Worm (Caenorhabditis elegans) whole organism, L1 larva: ENCODE measurements around the gene sre-38.

Source experiments
- ama-1 ChIP-seq: fragments of 150-350 bp; optimal IDR thresholded peaks from 2 replicates; lab custom pipeline; 2014
- ceh-8 ChIP-seq: fragments of 200-800 bp; sonication (Bioruptor generic); optimal IDR thresholded peaks from 2 replicates; lab custom pipeline; 2018; ENCODE audit warnings: mild to moderate bottlenecking, missing genetic modification characterization, moderate library complexity, missing compliant biosample characterization
- dpl-1 ChIP-seq, 3 experiments: fragments of 150-350 bp in 2 of 3; sonication (generic microtip) in 1 of 3; optimal IDR thresholded peaks; 2 replicates each; lab custom pipeline; 2014 to 2017; ENCODE audit warnings: missing biosample characterization in 3 of 3, missing genetic modification characterization in 3 of 3, missing genetic modification reagents in 3 of 3
- dsc-1 ChIP-seq: sonication (generic microtip); optimal IDR thresholded peaks from 2 replicates; lab custom pipeline; 2016; ENCODE audit warnings: mild to moderate bottlenecking, missing genetic modification characterization, missing compliant biosample characterization
- efl-1 ChIP-seq, 4 experiments: fragments of 150-350 bp; optimal IDR thresholded peaks in 3 of 4; peaks in 1 of 4; 1 replicate in 1 of 4; 2 replicates in 3 of 4; lab custom pipeline; 2014; ENCODE audit warnings: missing biosample characterization in 2 of 4, missing genetic modification characterization in 2 of 4, missing genetic modification reagents in 2 of 4
- egl-13 ChIP-seq: sonication (generic microtip); optimal IDR thresholded peaks from 2 replicates; lab custom pipeline; 2016; ENCODE audit warnings: missing genotype, missing genetic modification reagents, missing genetic modification characterization, missing compliant biosample characterization
- egl-27 ChIP-seq, 2 experiments: fragments of 150-350 bp in 1 of 2; sonication (generic microtip); optimal IDR thresholded peaks; 3 replicates each; lab custom pipeline; 2017 to 2018; ENCODE audit warnings: missing biosample characterization in 2 of 2, missing genetic modification characterization in 2 of 2, missing genetic modification reagents in 2 of 2
- elt-2 ChIP-seq: sonication (generic microtip); optimal IDR thresholded peaks from 2 replicates; lab custom pipeline; 2016; ENCODE audit warnings: missing genetic modification characterization, mild to moderate bottlenecking, inconsistent platforms, missing compliant biosample characterization, missing genetic modification reagents
- fkh-10 ChIP-seq: sonication (generic microtip); optimal IDR thresholded peaks from 2 replicates; lab custom pipeline; 2017; ENCODE audit warnings: missing biosample characterization, missing genetic modification reagents, missing genetic modification characterization
- fkh-4 ChIP-seq: sonication (generic microtip); optimal IDR thresholded peaks from 2 replicates; lab custom pipeline; 2016; ENCODE audit warnings: missing compliant biosample characterization, missing genetic modification characterization, borderline replicate concordance
- fkh-8 ChIP-seq: sonication (generic microtip); optimal IDR thresholded peaks from 2 replicates; lab custom pipeline; 2016; ENCODE audit warnings: mild to moderate bottlenecking, missing genetic modification characterization, missing compliant biosample characterization
- grh-1 ChIP-seq: fragments of 200-800 bp; sonication (Bioruptor generic); IDR thresholded peaks from 2 replicates; pipeline ENCODE4 v1.3.6; 2022; ENCODE audit warnings: missing genetic modification reagents, missing genetic modification characterization, missing compliant biosample characterization
- hlh-17 ChIP-seq: fragments of 200-800 bp; sonication (Bioruptor generic); optimal IDR thresholded peaks from 2 replicates; lab custom pipeline; 2018; ENCODE audit warnings: missing genetic modification characterization, mild to moderate bottlenecking, missing compliant biosample characterization, moderate library complexity, borderline replicate concordance
- hlh-4 ChIP-seq: sonication (generic microtip); optimal IDR thresholded peaks from 2 replicates; lab custom pipeline; 2016; ENCODE audit warnings: mild to moderate bottlenecking, missing genetic modification characterization, missing compliant biosample characterization
- isw-1 ChIP-seq: fragments of 200-800 bp; sonication (Bioruptor generic); IDR thresholded peaks from 2 replicates; pipeline ENCODE4 v1.3.6; 2022; ENCODE audit warnings: missing genetic modification characterization, missing compliant biosample characterization
- lin-13 ChIP-seq: fragments of 150-350 bp; optimal IDR thresholded peaks from 2 replicates; lab custom pipeline; 2014; ENCODE audit warnings: missing biosample characterization, missing genetic modification reagents, missing genetic modification characterization
- lin-14 ChIP-seq: fragments of 200-800 bp; sonication (Bioruptor generic); optimal IDR thresholded peaks from 2 replicates; lab custom pipeline; 2018; ENCODE audit warnings: mild to moderate bottlenecking, missing genetic modification characterization, moderate library complexity, missing compliant biosample characterization
- lin-35 ChIP-seq, 2 experiments: fragments of 150-350 bp; optimal IDR thresholded peaks; 2 replicates each; lab custom pipeline; 2014; ENCODE audit warnings: missing biosample characterization in 2 of 2, missing genetic modification characterization in 2 of 2, missing genetic modification reagents in 2 of 2
- lin-39 ChIP-seq: fragments of 150-350 bp; optimal IDR thresholded peaks from 2 replicates; lab custom pipeline; 2014; ENCODE audit warnings: missing biosample characterization, missing genetic modification reagents, missing genetic modification characterization
- lir-3 ChIP-seq: sonication (generic microtip); optimal IDR thresholded peaks from 2 replicates; lab custom pipeline; 2016; ENCODE audit warnings: mild to moderate bottlenecking, missing genetic modification characterization, moderate library complexity, missing compliant biosample characterization; ENCODE audit not compliant: poor library complexity
- lsy-2 ChIP-seq, 2 experiments: fragments of 150-350 bp; optimal IDR thresholded peaks; 2 replicates each; lab custom pipeline; 2014; ENCODE audit warnings: missing biosample characterization in 2 of 2, missing genetic modification characterization in 2 of 2
- nhr-237 ChIP-seq: fragments of 150-350 bp; optimal IDR thresholded peaks from 2 replicates; lab custom pipeline; 2014; ENCODE audit warnings: missing biosample characterization, missing genetic modification characterization
- nhr-28 ChIP-seq: fragments of 150-350 bp; optimal IDR thresholded peaks from 2 replicates; lab custom pipeline; 2014; ENCODE audit warnings: missing biosample characterization, missing genetic modification characterization
- nhr-47 ChIP-seq: sonication (generic microtip); optimal IDR thresholded peaks from 2 replicates; lab custom pipeline; 2016; ENCODE audit warnings: mild to moderate bottlenecking, missing genetic modification characterization, moderate library complexity, missing compliant biosample characterization
- nhr-71 ChIP-seq: sonication (generic microtip); optimal IDR thresholded peaks from 2 replicates; lab custom pipeline; 2016; ENCODE audit warnings: mild to moderate bottlenecking, missing genetic modification characterization, moderate library complexity, missing compliant biosample characterization
- nhr-76 ChIP-seq: sonication (generic microtip); optimal IDR thresholded peaks from 2 replicates; lab custom pipeline; 2017; ENCODE audit warnings: missing biosample characterization, missing genetic modification characterization
- nhr-85 ChIP-seq: sonication (generic microtip); peaks from one replicate; lab custom pipeline; 2016; ENCODE audit warnings: missing genetic modification characterization, inconsistent platforms, missing compliant biosample characterization
- nhr-90 ChIP-seq: sonication (generic microtip); optimal IDR thresholded peaks from 2 replicates; lab custom pipeline; 2016; ENCODE audit warnings: mild to moderate bottlenecking, missing genetic modification characterization, missing compliant biosample characterization; ENCODE audit not compliant: poor library complexity
- pqm-1 ChIP-seq: sonication (generic microtip); optimal IDR thresholded peaks from 3 replicates; lab custom pipeline; 2017; ENCODE audit warnings: missing biosample characterization, missing genetic modification characterization
- sox-4 ChIP-seq: sonication (generic microtip); optimal IDR thresholded peaks from 2 replicates; lab custom pipeline; 2016; ENCODE audit warnings: missing genetic modification characterization, missing compliant biosample characterization
- swsn-7 ChIP-seq: sonication (generic microtip); optimal IDR thresholded peaks from 2 replicates; lab custom pipeline; 2016; ENCODE audit warnings: missing genetic modification characterization, missing compliant biosample characterization
- tlp-1 ChIP-seq: fragments of 150-350 bp; optimal IDR thresholded peaks from 2 replicates; lab custom pipeline; 2014; ENCODE audit warnings: missing biosample characterization, missing genetic modification characterization
- unc-86 ChIP-seq: sonication (generic microtip); optimal IDR thresholded peaks from 2 replicates; lab custom pipeline; 2016; ENCODE audit warnings: missing genetic modification characterization, missing compliant biosample characterization
- zip-4 ChIP-seq: fragments of 200-800 bp; sonication (Bioruptor generic); optimal IDR thresholded peaks from 2 replicates; lab custom pipeline; 2018; ENCODE audit warnings: mild to moderate bottlenecking, missing genetic modification characterization, moderate library complexity, missing compliant biosample characterization
- ztf-11 ChIP-seq, 2 experiments: sonication (generic microtip); optimal IDR thresholded peaks; 2 replicates each; lab custom pipeline; 2016 to 2017; ENCODE audit warnings: missing genetic modification characterization in 2 of 2, missing biosample characterization in 1 of 2, missing compliant biosample characterization in 1 of 2

Gene sre-38

ce11 chrII:12496981-12497380 is 39.6 kb downstream of the sre-38 start, which contains the start of gene T21B4.3:
TSS of gene T21B4.3 (minus strand) at chrII:12497081.
- TF ChIP-seq grh-1 = no peak
- TF ChIP-seq zip-4 = no peak
- TF ChIP-seq egl-27 (tag; optimal IDR thresholded peaks at IDR 0.05; lab: Kevin White, UChicago) = no peak
- no peak for TF ChIP-seq nhr-28 (tag; lab: Kevin White, UChicago)
- TF ChIP-seq elt-2 (tag; lab: Kevin White, UChicago) = no peak
- no peak for TF ChIP-seq ztf-11 (tag; optimal IDR thresholded peaks at IDR 0.05; lab: Kevin White, UChicago)
- TF ChIP-seq, all 84 proteins: peak for 0

- TF ChIP-seq dpl-1 (GFP tag; optimal IDR thresholded peaks at IDR 0.05; lab: Kevin White, UChicago) (peak in 1 of 3 experiments; percentile 21), isw-1 (no peak), efl-1 (optimal IDR thresholded peaks at IDR 0.05; lab: Kevin White, UChicago) (peak; percentile 8 to 72), efl-1 (GFP tag; optimal IDR thresholded peaks at IDR 0.05 in 1 of 2; lab: Kevin White, UChicago) (peak; percentile 29 to 80), fkh-10 (GFP tag; lab: Kevin White, UChicago) (peak; percentile 78), nhr-71 (tag; lab: Kevin White, UChicago) (peak; percentile 18), lin-14 (GFP tag; lab: Kevin White, UChicago) (peak; percentile 67), nhr-237 (tag; lab: Kevin White, UChicago) (no peak)
- TF ChIP-seq, all 84 proteins: peak for 5
Observed at ce11 chrII:12499969-12500368, 42.6 kb downstream of the sre-38 start.

ce11 chrII:12502784-12503183 is 45.4 kb downstream of the sre-38 start, which contains the start of gene ador-1:
TSS of gene ador-1 (minus strand) at chrII:12502884.
- TF ChIP-seq lin-35 (GFP tag; optimal IDR thresholded peaks at IDR 0.05; lab: Kevin White, UChicago) (no peak), lin-13 (GFP tag; lab: Kevin White, UChicago) (no peak), ama-1 (no peak), nhr-85 (tag; lab: Kevin White, UChicago) (no peak), ztf-11 (tag; optimal IDR thresholded peaks at IDR 0.05; lab: Kevin White, UChicago) (no peak), unc-86 (tag; lab: Kevin White, UChicago) (no peak), lir-3 (tag; lab: Kevin White, UChicago) (no peak), grh-1 (no peak), nhr-90 (tag; lab: Kevin White, UChicago) (no peak), fkh-4 (tag; lab: Kevin White, UChicago) (no peak), egl-27 (tag; optimal IDR thresholded peaks at IDR 0.05; lab: Kevin White, UChicago) (no peak)

- TF ChIP-seq nhr-237 (tag; lab: Kevin White, UChicago) = no peak
- TF ChIP-seq swsn-7 = peak; percentile 0
- TF ChIP-seq fkh-8 = peak; percentile 78
- no peak for TF ChIP-seq lsy-2 (tag; optimal IDR thresholded peaks at IDR 0.05; lab: Kevin White, UChicago)
- peak; percentile 25 for TF ChIP-seq egl-13
- TF ChIP-seq dsc-1 = peak; percentile 1
- peak; percentile 65 for TF ChIP-seq nhr-47
- peak; percentile 27 for TF ChIP-seq ceh-8 (GFP tag; lab: Kevin White, UChicago)
- peak; percentile 66 for TF ChIP-seq sox-4 (tag; lab: Kevin White, UChicago)
Observed at ce11 chrII:12506511-12506910, 49.1 kb downstream of the sre-38 start.

- no peak for TF ChIP-seq pqm-1
- no peak for TF ChIP-seq lin-39
- TF ChIP-seq nhr-76 (tag; lab: Kevin White, UChicago) = no peak
- no peak for TF ChIP-seq hlh-17 (GFP tag; lab: Kevin White, UChicago)
- TF ChIP-seq hlh-4 = no peak
- no peak for TF ChIP-seq isw-1
- TF ChIP-seq tlp-1 = no peak
- no peak for TF ChIP-seq fkh-10 (GFP tag; lab: Kevin White, UChicago)
- TF ChIP-seq, all 84 proteins: peak for 0
Observed at ce11 chrII:12507038-12507437, 49.7 kb downstream of the sre-38 start, which contains the start of gene srh-68. TSS of gene srh-68 (plus strand) at chrII:12507338.
